Worm (Caenorhabditis elegans) whole organism, mixed stage, embryonic: ENCODE measurements around the gene K12H6.2.

Experiments
- M03D4.4 ChIP-seq: sonication (generic microtip); optimal IDR thresholded peaks from 2 replicates; lab custom pipeline; 2017; ENCODE audit warnings: mild to moderate bottlenecking, missing genetic modification characterization, missing compliant biosample characterization
- bed-3 ChIP-seq: fragments of 200-800 bp; sonication (Bioruptor generic); optimal IDR thresholded peaks from 3 replicates; lab custom pipeline; 2018; ENCODE audit warnings: mild to moderate bottlenecking, missing genetic modification characterization, moderate library complexity, missing compliant biosample characterization
- blmp-1 ChIP-seq: fragments of 150-350 bp; optimal IDR thresholded peaks from 2 replicates; lab custom pipeline; 2014; ENCODE audit warnings: missing biosample characterization, missing genetic modification characterization
- ceh-39 ChIP-seq: fragments of 150-350 bp; optimal IDR thresholded peaks from 2 replicates; lab custom pipeline; 2014; ENCODE audit warnings: missing biosample characterization, missing genetic modification characterization
- ceh-43 ChIP-seq: fragments of 200-800 bp; sonication (Bioruptor generic); optimal IDR thresholded peaks from 2 replicates; lab custom pipeline; 2018; ENCODE audit warnings: mild to moderate bottlenecking, missing genetic modification characterization, moderate library complexity, missing compliant biosample characterization
- ceh-83 ChIP-seq: fragments of 200-800 bp; sonication (Bioruptor generic); optimal IDR thresholded peaks from 2 replicates; lab custom pipeline; 2018; ENCODE audit warnings: mild to moderate bottlenecking, missing genetic modification characterization, missing compliant biosample characterization
- cnd-1 ChIP-seq: fragments of 200-800 bp; sonication (Bioruptor generic); optimal IDR thresholded peaks from 2 replicates; lab custom pipeline; 2018; ENCODE audit warnings: mild to moderate bottlenecking, missing genetic modification characterization, missing compliant biosample characterization
- drap-1 ChIP-seq: fragments of 200-800 bp; sonication (Bioruptor generic); optimal IDR thresholded peaks from 3 replicates; lab custom pipeline; 2018; ENCODE audit warnings: mild to moderate bottlenecking, missing genetic modification characterization, missing compliant biosample characterization
- elt-1 ChIP-seq: sonication (generic microtip); optimal IDR thresholded peaks from 2 replicates; lab custom pipeline; 2017; ENCODE audit warnings: missing genetic modification characterization, mild to moderate bottlenecking, missing compliant biosample characterization, antibody characterized with exemption, moderate library complexity, borderline replicate concordance; ENCODE audit not compliant: insufficient read depth
- elt-3 ChIP-seq: fragments of 150-350 bp; optimal IDR thresholded peaks from 2 replicates; lab custom pipeline; 2014; ENCODE audit warnings: missing biosample characterization, missing genetic modification characterization
- flh-1 ChIP-seq: fragments of 200-800 bp; sonication (Bioruptor generic); optimal IDR thresholded peaks from 2 replicates; lab custom pipeline; 2018; ENCODE audit warnings: mild to moderate bottlenecking, missing genetic modification characterization, moderate library complexity, missing compliant biosample characterization
- ham-2 ChIP-seq: fragments of 200-800 bp; sonication (Bioruptor generic); optimal IDR thresholded peaks from 2 replicates; lab custom pipeline; 2018; ENCODE audit warnings: mild to moderate bottlenecking, missing genetic modification characterization, missing compliant biosample characterization
- hlh-1 ChIP-seq: fragments of 150-350 bp; optimal IDR thresholded peaks from 2 replicates; lab custom pipeline; 2014; ENCODE audit warnings: missing biosample characterization, missing genetic modification reagents, missing genetic modification characterization
- lin-13 ChIP-seq: fragments of 150-350 bp; optimal IDR thresholded peaks from 2 replicates; lab custom pipeline; 2014; ENCODE audit warnings: missing biosample characterization, missing genetic modification characterization
- lin-32 ChIP-seq: fragments of 200-800 bp; sonication (Bioruptor generic); optimal IDR thresholded peaks from 2 replicates; lab custom pipeline; 2018; ENCODE audit warnings: mild to moderate bottlenecking, missing genetic modification characterization, missing compliant biosample characterization
- lsy-2 ChIP-seq: fragments of 150-350 bp; optimal IDR thresholded peaks from 2 replicates; lab custom pipeline; 2014; ENCODE audit warnings: missing biosample characterization, missing genetic modification characterization
- mab-5 ChIP-seq: fragments of 150-350 bp; optimal IDR thresholded peaks from 2 replicates; lab custom pipeline; 2014; ENCODE audit warnings: missing biosample characterization, missing genetic modification characterization
- mep-1 ChIP-seq: fragments of 150-350 bp; optimal IDR thresholded peaks from 2 replicates; lab custom pipeline; 2017; ENCODE audit warnings: missing biosample characterization, missing genetic modification reagents, missing genetic modification characterization, inconsistent platforms
- mls-2 ChIP-seq: sonication (generic microtip); optimal IDR thresholded peaks from 2 replicates; lab custom pipeline; 2016; ENCODE audit warnings: mild to moderate bottlenecking, missing genetic modification characterization, moderate library complexity, missing compliant biosample characterization
- nhr-12 ChIP-seq: fragments of 150-350 bp; optimal IDR thresholded peaks from 2 replicates; lab custom pipeline; 2014; ENCODE audit warnings: missing biosample characterization, missing genetic modification characterization
- nhr-2 ChIP-seq: fragments of 150-350 bp; optimal IDR thresholded peaks from 2 replicates; lab custom pipeline; 2014; ENCODE audit warnings: missing biosample characterization, missing genetic modification characterization
- nhr-237 ChIP-seq: fragments of 150-350 bp; optimal IDR thresholded peaks from 2 replicates; lab custom pipeline; 2014; ENCODE audit warnings: missing biosample characterization, missing genetic modification characterization
- nhr-28 ChIP-seq: fragments of 150-350 bp; optimal IDR thresholded peaks from 2 replicates; lab custom pipeline; 2014; ENCODE audit warnings: missing biosample characterization, missing genetic modification characterization
- pha-4 ChIP-seq: fragments of 150-350 bp; optimal IDR thresholded peaks from 2 replicates; lab custom pipeline; 2018; ENCODE audit warnings: missing biosample characterization, missing genetic modification reagents, missing genetic modification characterization
- sem-2 ChIP-seq: fragments of 200-800 bp; sonication (Bioruptor generic); optimal IDR thresholded peaks from 2 replicates; lab custom pipeline; 2018; ENCODE audit warnings: mild to moderate bottlenecking, missing genetic modification characterization, missing compliant biosample characterization
- tbx-8 ChIP-seq: fragments of 200-800 bp; sonication (Bioruptor generic); optimal IDR thresholded peaks from 2 replicates; lab custom pipeline; 2018; ENCODE audit warnings: mild to moderate bottlenecking, missing genetic modification characterization, moderate library complexity, missing compliant biosample characterization
- unc-120 ChIP-seq: sonication (generic microtip); optimal IDR thresholded peaks from 2 replicates; lab custom pipeline; 2017; ENCODE audit warnings: missing genetic modification characterization, missing compliant biosample characterization; ENCODE audit not compliant: poor library complexity, severe bottlenecking
- unc-39 ChIP-seq: fragments of 150-350 bp; optimal IDR thresholded peaks from 2 replicates; lab custom pipeline; 2014; ENCODE audit warnings: missing biosample characterization, missing genetic modification characterization
- unc-62 ChIP-seq: fragments of 150-350 bp; optimal IDR thresholded peaks from 2 replicates; lab custom pipeline; 2014; ENCODE audit warnings: missing biosample characterization, missing genetic modification reagents, missing genetic modification characterization
- zip-8 ChIP-seq: fragments of 150-350 bp; optimal IDR thresholded peaks from 2 replicates; lab custom pipeline; 2014; ENCODE audit warnings: missing biosample characterization, missing genetic modification characterization
- ztf-11 ChIP-seq: fragments of 150-350 bp; optimal IDR thresholded peaks from 2 replicates; lab custom pipeline; 2014; ENCODE audit warnings: missing biosample characterization, missing genetic modification characterization

K12H6.2 gene

DNA sequence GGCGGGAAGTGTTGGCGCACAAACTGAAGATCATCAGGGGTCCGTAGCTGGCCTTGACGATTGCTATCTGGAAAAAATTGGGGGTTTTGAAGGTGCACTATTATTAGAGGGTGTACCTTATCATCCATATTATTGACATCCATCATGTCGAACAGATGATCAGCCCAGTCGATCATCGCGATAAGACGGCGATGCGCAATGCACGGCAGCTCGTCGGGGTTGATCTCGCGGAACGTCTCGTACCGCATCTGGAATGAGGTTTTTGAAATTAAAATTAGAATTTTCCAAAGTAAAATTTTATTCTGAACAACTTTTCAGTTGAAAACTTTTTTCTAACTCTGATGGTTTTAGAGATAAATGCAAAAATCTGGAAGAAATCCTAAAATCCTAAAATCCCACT, 17.4 kb downstream of the K12H6.2 start:
- TF ChIP-seq nhr-237 (tag; lab: Kevin White, UChicago) (no peak), bed-3 (GFP tag; lab: Kevin White, UChicago) (no peak), elt-1 (tag; lab: Kevin White, UChicago) (peak; percentile 3)

- TF ChIP-seq unc-120 (tag; lab: Kevin White, UChicago) (no peak), zip-8 (tag; lab: Kevin White, UChicago) (no peak), nhr-237 (tag; lab: Kevin White, UChicago) (no peak), cnd-1 (tag; lab: Kevin White, UChicago) (no peak), ceh-83 (GFP tag; lab: Kevin White, UChicago) (no peak), tbx-8 (GFP tag; lab: Kevin White, UChicago) (no peak), lsy-2 (tag; lab: Kevin White, UChicago) (no peak), nhr-28 (no peak), M03D4.4 (tag; lab: Kevin White, UChicago) (no peak), bed-3 (GFP tag; lab: Kevin White, UChicago) (no peak), blmp-1 (tag; lab: Kevin White, UChicago) (no peak), lin-13 (tag; lab: Kevin White, UChicago) (no peak)
- TF ChIP-seq, all 35 proteins: peak for 0
Observed at ce11 chrII:2796431-2796830, 18.9 kb downstream of the K12H6.2 start.

DNA sequence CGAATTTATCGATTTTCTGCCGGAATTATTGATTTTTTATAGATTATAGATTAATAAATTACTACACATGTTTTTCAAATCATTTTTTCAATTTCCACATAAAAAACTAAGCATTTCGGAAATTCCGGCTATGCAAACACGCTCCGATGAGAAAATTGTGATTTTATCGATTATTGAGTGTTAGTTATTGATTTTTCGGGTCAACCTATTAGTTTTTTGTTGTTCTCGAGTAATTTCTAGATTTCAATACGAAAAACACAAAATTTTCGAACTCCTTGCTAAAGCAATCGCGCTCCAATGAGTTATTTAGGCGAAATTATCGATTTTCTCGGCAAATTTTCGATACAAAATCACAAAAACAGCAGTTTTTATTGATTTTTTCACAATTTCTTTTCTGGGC, 19.9 kb downstream of the K12H6.2 start:
- TF ChIP-seq tbx-8 (GFP tag; lab: Kevin White, UChicago) (no peak), lsy-2 (tag; lab: Kevin White, UChicago) (no peak), sem-2 (GFP tag; lab: Kevin White, UChicago) (no peak), lin-13 (tag; lab: Kevin White, UChicago) (no peak), mls-2 (no peak), pha-4 (no peak), hlh-1 (tag; lab: Kevin White, UChicago) (no peak), cnd-1 (tag; lab: Kevin White, UChicago) (no peak), mab-5 (tag; lab: Kevin White, UChicago) (no peak), unc-62 (GFP tag; lab: Kevin White, UChicago) (no peak), ceh-39 (tag; lab: Kevin White, UChicago) (no peak), lin-32 (GFP tag; lab: Kevin White, UChicago) (no peak), nhr-237 (tag; lab: Kevin White, UChicago) (no peak), elt-1 (tag; lab: Kevin White, UChicago) (no peak), nhr-28 (no peak)

ce11 chrII:2791693-2792092, 23.7 kb downstream of the K12H6.2 start:
- TF ChIP-seq drap-1 (GFP tag; lab: Kevin White, UChicago) (no peak), ham-2 (GFP tag; lab: Kevin White, UChicago) (no peak), unc-39 (tag; lab: Kevin White, UChicago) (no peak), hlh-1 (tag; lab: Kevin White, UChicago) (no peak), elt-1 (tag; lab: Kevin White, UChicago) (no peak), cnd-1 (tag; lab: Kevin White, UChicago) (no peak), mep-1 (tag; lab: Kevin White, UChicago) (no peak), ceh-43 (GFP tag; lab: Kevin White, UChicago) (no peak), lsy-2 (tag; lab: Kevin White, UChicago) (no peak), ceh-83 (GFP tag; lab: Kevin White, UChicago) (no peak), zip-8 (tag; lab: Kevin White, UChicago) (no peak), M03D4.4 (tag; lab: Kevin White, UChicago) (no peak), nhr-237 (tag; lab: Kevin White, UChicago) (no peak), ztf-11 (no peak), lin-32 (GFP tag; lab: Kevin White, UChicago) (no peak), ceh-39 (tag; lab: Kevin White, UChicago) (no peak), bed-3 (GFP tag; lab: Kevin White, UChicago) (no peak), elt-3 (tag; lab: Kevin White, UChicago) (no peak)

DNA sequence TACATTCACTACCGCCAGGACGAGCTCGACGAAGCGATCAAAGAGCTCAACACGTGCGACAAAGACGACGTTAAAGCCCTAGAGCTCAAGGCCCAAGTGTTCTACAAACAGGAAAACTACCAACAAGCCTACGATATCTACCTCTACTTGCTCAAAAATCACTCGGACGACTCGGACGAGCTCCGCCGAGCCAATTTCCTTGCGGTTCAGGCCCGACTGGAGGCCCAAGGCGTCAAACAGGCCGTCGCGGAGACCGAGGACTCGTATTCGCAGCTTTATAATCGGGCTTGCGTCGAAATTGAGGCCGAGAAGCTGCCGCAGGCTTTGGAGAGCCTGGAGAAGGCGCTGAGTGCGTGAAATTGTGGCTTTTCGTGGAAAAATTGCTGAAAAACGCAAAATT, 27.5 kb downstream of the K12H6.2 start:
- TF ChIP-seq drap-1 (GFP tag; lab: Kevin White, UChicago) (no peak), nhr-2 (tag; lab: Kevin White, UChicago) (no peak), ham-2 (GFP tag; lab: Kevin White, UChicago) (no peak), zip-8 (tag; lab: Kevin White, UChicago) (no peak), nhr-237 (tag; lab: Kevin White, UChicago) (no peak), nhr-12 (no peak), ceh-43 (GFP tag; lab: Kevin White, UChicago) (no peak), lin-32 (GFP tag; lab: Kevin White, UChicago) (no peak), flh-1 (GFP tag; lab: Kevin White, UChicago) (no peak), tbx-8 (GFP tag; lab: Kevin White, UChicago) (no peak)
- TF ChIP-seq, all 35 proteins: peak for 0
